Worm (Caenorhabditis elegans): ENCODE data around the gene F54D5.9.

F54D5.9 gene

ce11 chrII:11566970-11567711 is 22.5 kb upstream of the F54D5.9 start, which contains the start of gene F54D5.5:
Gene F54D5.5 (minus strand): TSS chrII:11567020.
- TF ChIP-seq mes-2 (tag; optimal IDR thresholded peaks at IDR 0.05; ENCODE audit: poor library complexity, severe bottlenecking) (no peak), egl-27 (tag; optimal IDR thresholded peaks at IDR 0.05) (no peak), madf-5 (GFP tag; IDR thresholded peaks at IDR 0.05) (0 out of 4 replicates have a peak, but pooled peaks of 1 of the 2 experiments have one; percentile 60), nhr-28 (tag; optimal IDR thresholded peaks at IDR 0.05) (no peak), zag-1 (tag; optimal IDR thresholded peaks at IDR 0.05) (no peak), dve-1 (tag; optimal IDR thresholded peaks at IDR 0.05; ENCODE audit: insufficient read depth) (no peak), nhr-11 (tag; optimal IDR thresholded peaks at IDR 0.05) (no peak), nhr-25 (tag; optimal IDR thresholded peaks at IDR 0.05; ENCODE audit: borderline replicate concordance, insufficient read depth) (no peak), ces-1 (GFP tag; optimal IDR thresholded peaks at IDR 0.05) (no peak), pqm-1 (tag; optimal IDR thresholded peaks at IDR 0.05) (no peak), lir-3 (tag; optimal IDR thresholded peaks at IDR 0.05) (no peak), ZK546.5 (tag; optimal IDR thresholded peaks at IDR 0.05) (no peak), fos-1 (tag; optimal IDR thresholded peaks at IDR 0.05) (no peak), unc-39 (tag; optimal IDR thresholded peaks at IDR 0.05) (no peak), F49E8.2 (tag; optimal IDR thresholded peaks at IDR 0.05; ENCODE audit: borderline replicate concordance) (no peak), D1046.2 (GFP tag; IDR thresholded peaks at IDR 0.05) (no peak), ceh-28 (tag; optimal IDR thresholded peaks at IDR 0.05) (no peak), ceh-44 (GFP tag; IDR thresholded peaks at IDR 0.05) (no peak), egl-43 (GFP tag; IDR thresholded peaks at IDR 0.05) (peak; percentile 69; the same call in 1 of the 2 replicates), nhr-102 (tag; optimal IDR thresholded peaks at IDR 0.05) (no peak), aha-1 (tag) (peak; percentile 43), nhr-6 (tag; optimal IDR thresholded peaks at IDR 0.05) (peak; percentile 37), daf-12 (tag; optimal IDR thresholded peaks at IDR 0.05) (no peak), zfp-2 (tag; optimal IDR thresholded peaks at IDR 0.05) (no peak), daf-16 (GFP tag; optimal IDR thresholded peaks at IDR 0.05) (no peak), daf-16 (tag; optimal IDR thresholded peaks at IDR 0.05) (no peak), Y48G9A.11 (GFP tag; IDR thresholded peaks at IDR 0.05) (no peak), hlh-30 (tag; optimal IDR thresholded peaks at IDR 0.05; ENCODE audit: insufficient read depth) (no peak), pha-4 (GFP tag; IDR thresholded peaks at IDR 0.05) (no peak), pha-4 (tag; optimal IDR thresholded peaks at IDR 0.05) (no peak), unc-62 (GFP tag; optimal IDR thresholded peaks at IDR 0.05 in 1 of 2) (peak in 1 of 2 experiments; percentile 31), unc-62 (tag; optimal IDR thresholded peaks at IDR 0.05) (no peak), dmd-6 (GFP tag; IDR thresholded peaks at IDR 0.05) (no peak), vab-7 (GFP tag; IDR thresholded peaks at IDR 0.05) (no peak), set-16 (GFP tag; IDR thresholded peaks at IDR 0.05) (peak; percentile 68), F26F4.8 (GFP tag; conservative IDR thresholded peaks at IDR 0.05) (no peak), attf-4 (tag; optimal IDR thresholded peaks at IDR 0.05) (no peak), lin-1 (GFP tag; IDR thresholded peaks at IDR 0.05) (no peak), Y5F2A.4 (GFP tag; optimal IDR thresholded peaks at IDR 0.05) (no peak), rbr-2 (tag; optimal IDR thresholded peaks at IDR 0.05) (no peak), ceh-62 (tag; optimal IDR thresholded peaks at IDR 0.05) (no peak), mdl-1 (tag; optimal IDR thresholded peaks at IDR 0.05) (no peak), ztf-7 (tag; optimal IDR thresholded peaks at IDR 0.05) (no peak), nhr-76 (tag; optimal IDR thresholded peaks at IDR 0.05) (no peak)

Data from whole organism, L4 larva.